Worm (Caenorhabditis elegans): Measurements from ENCODE around the gene ctf-4.

The ctf-4 gene

ce11 chrV:10967594-10968273, 2.4 kb upstream of the ctf-4 start:
- TF ChIP-seq unc-62 (GFP tag; optimal IDR thresholded peaks at IDR 0.05) = no peak

- no peak for TF ChIP-seq unc-62 (GFP tag; optimal IDR thresholded peaks at IDR 0.05)
These were observed 1.5 kb upstream of the ctf-4 start for ce11 chrV:10966874-10967273.

- no peak for TF ChIP-seq unc-62 (GFP tag; optimal IDR thresholded peaks at IDR 0.05)
These were observed 3.9 kb downstream of the ctf-4 start for ce11 chrV:10961448-10961870.

- no peak for TF ChIP-seq unc-62 (GFP tag; optimal IDR thresholded peaks at IDR 0.05)
These were observed 4.8 kb downstream of the ctf-4 start, which contains the start of gene vps-36 for ce11 chrV:10960544-10960943. Gene vps-36 (minus strand): TSS chrV:10960669.

- TF ChIP-seq unc-62 (GFP tag; optimal IDR thresholded peaks at IDR 0.05) = no peak
These were observed 6.9 kb downstream of the ctf-4 start, which contains the start of gene pigt-1 for ce11 chrV:10958322-10958900. Gene pigt-1 (minus strand): TSS chrV:10958821.

ce11 chrV:10955681-10956476, 9.5 kb downstream of the ctf-4 start, which contains the start of gene F17C11.13:
Gene F17C11.13 (plus strand): TSS chrV:10955923.
- no peak for TF ChIP-seq unc-62 (GFP tag; optimal IDR thresholded peaks at IDR 0.05)

ce11 chrV:10954832-10955231, 10.5 kb downstream of the ctf-4 start, which contains the start of gene F17C11.6:
Gene F17C11.6 (plus strand): TSS chrV:10955121.
- TF ChIP-seq unc-62 (GFP tag; optimal IDR thresholded peaks at IDR 0.05) = no peak

ce11 chrV:10954334-10954733, 11.0 kb downstream of the ctf-4 start, which contains the start of gene clec-221:
Gene clec-221 (minus strand): TSS chrV:10954434.
- TF ChIP-seq unc-62 (GFP tag; optimal IDR thresholded peaks at IDR 0.05) = no peak

ce11 chrV:10953471-10954155, 11.7 kb downstream of the ctf-4 start:
- TF ChIP-seq unc-62 (GFP tag; optimal IDR thresholded peaks at IDR 0.05) = no peak

ce11 chrV:10951655-10952278, 13.6 kb downstream of the ctf-4 start, which contains the start of gene F17C11.4:
Gene F17C11.4 (plus strand): TSS chrV:10951860.
- TF ChIP-seq unc-62 (GFP tag; optimal IDR thresholded peaks at IDR 0.05) = no peak

- TF ChIP-seq unc-62 (GFP tag; optimal IDR thresholded peaks at IDR 0.05) = no peak
These were observed 15.8 kb downstream of the ctf-4 start, which contains the start of gene col-153 for ce11 chrV:10949511-10949910. Gene col-153 (plus strand): TSS chrV:10949811.

ce11 chrV:10947930-10948329, 17.4 kb downstream of the ctf-4 start, which contains the start of gene F17C11.2:
Gene F17C11.2 (plus strand): TSS chrV:10948230.
- TF ChIP-seq unc-62 (GFP tag; optimal IDR thresholded peaks at IDR 0.05) = no peak

ce11 chrV:10947210-10947609, 18.1 kb downstream of the ctf-4 start:
- TF ChIP-seq unc-62 (GFP tag; optimal IDR thresholded peaks at IDR 0.05) = no peak

- no peak for TF ChIP-seq unc-62 (GFP tag; optimal IDR thresholded peaks at IDR 0.05)
These were observed 20.4 kb downstream of the ctf-4 start for ce11 chrV:10944903-10945302.

ce11 chrV:10942161-10942560, 23.2 kb downstream of the ctf-4 start, which contains the start of gene zip-9:
Gene zip-9 (plus strand): TSS chrV:10942461.
- TF ChIP-seq unc-62 (GFP tag; optimal IDR thresholded peaks at IDR 0.05) = no peak
